Worm (Caenorhabditis elegans): Measurements from ENCODE around the gene ccch-1.

ce11 chrV:11548914-11549406 lies 21.3 kb downstream of the ccch-1 start, which contains the start of the genes F38B7.17 and F38B7.3:
- TF ChIP-seq aly-2 (tag; optimal IDR thresholded peaks at IDR 0.05) (no peak), lin-13 (GFP tag; optimal IDR thresholded peaks at IDR 0.05) (peak; percentile 38)

All from whole organism, L2 larva.